Worm (Caenorhabditis elegans): Measurements from ENCODE around the gene T22F3.11.

DNA sequence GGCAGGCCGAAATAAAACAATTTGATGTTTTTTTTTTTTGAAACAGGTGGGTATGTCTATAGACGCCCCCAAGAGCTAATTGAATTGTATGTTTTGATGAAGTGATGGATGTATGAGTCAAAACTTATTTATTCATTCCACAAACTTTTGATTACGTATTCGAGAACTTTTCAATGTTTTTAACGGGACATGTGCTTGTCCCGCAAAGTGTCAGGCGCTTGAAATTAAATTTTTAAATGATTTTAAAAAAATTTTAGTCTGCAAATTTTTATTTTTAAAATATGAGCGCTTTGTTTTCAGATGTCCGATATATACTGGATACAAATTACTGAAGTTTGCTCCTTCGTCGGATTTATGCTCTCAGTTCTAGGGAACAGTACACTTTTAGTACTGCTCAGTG, 35.1 kb upstream of the T22F3.11 start, which contains the start of gene str-114:
- TF ChIP-seq W03F9.2 (tag; optimal IDR thresholded peaks at IDR 0.05) (no peak), him-1 (tag; optimal IDR thresholded peaks at IDR 0.05) (no peak)
